Worm (Caenorhabditis elegans) whole organism, mixed stage, embryonic: ENCODE results near the gene gcy-3.

ENCODE experiments used
- M03D4.4 ChIP-seq: sonication (generic microtip); optimal IDR thresholded peaks from 2 replicates; lab custom pipeline; 2017; ENCODE audit warnings: mild to moderate bottlenecking, missing genetic modification characterization, missing compliant biosample characterization
- elt-1 ChIP-seq: sonication (generic microtip); optimal IDR thresholded peaks from 2 replicates; lab custom pipeline; 2017; ENCODE audit warnings: missing genetic modification characterization, mild to moderate bottlenecking, missing compliant biosample characterization, antibody characterized with exemption, moderate library complexity, borderline replicate concordance; ENCODE audit not compliant: insufficient read depth
- hlh-1 ChIP-seq: fragments of 150-350 bp; optimal IDR thresholded peaks from 2 replicates; lab custom pipeline; 2014; ENCODE audit warnings: missing biosample characterization, missing genetic modification reagents, missing genetic modification characterization
- lin-13 ChIP-seq: fragments of 150-350 bp; optimal IDR thresholded peaks from 2 replicates; lab custom pipeline; 2014; ENCODE audit warnings: missing biosample characterization, missing genetic modification characterization
- lsy-2 ChIP-seq: fragments of 150-350 bp; optimal IDR thresholded peaks from 2 replicates; lab custom pipeline; 2014; ENCODE audit warnings: missing biosample characterization, missing genetic modification characterization
- mep-1 ChIP-seq: fragments of 150-350 bp; optimal IDR thresholded peaks from 2 replicates; lab custom pipeline; 2017; ENCODE audit warnings: missing biosample characterization, missing genetic modification reagents, missing genetic modification characterization, inconsistent platforms
- mls-2 ChIP-seq: sonication (generic microtip); optimal IDR thresholded peaks from 2 replicates; lab custom pipeline; 2016; ENCODE audit warnings: mild to moderate bottlenecking, missing genetic modification characterization, moderate library complexity, missing compliant biosample characterization
- pha-4 ChIP-seq: fragments of 150-350 bp; optimal IDR thresholded peaks from 2 replicates; lab custom pipeline; 2018; ENCODE audit warnings: missing biosample characterization, missing genetic modification reagents, missing genetic modification characterization
- snpc-4 ChIP-seq: fragments of 150-350 bp; optimal IDR thresholded peaks from 2 replicates; lab custom pipeline; 2014; ENCODE audit warnings: missing biosample characterization, missing genetic modification characterization
- unc-39 ChIP-seq: fragments of 150-350 bp; optimal IDR thresholded peaks from 2 replicates; lab custom pipeline; 2014; ENCODE audit warnings: missing biosample characterization, missing genetic modification characterization
- ztf-11 ChIP-seq: fragments of 150-350 bp; optimal IDR thresholded peaks from 2 replicates; lab custom pipeline; 2014; ENCODE audit warnings: missing biosample characterization, missing genetic modification characterization

ce11 chrII:9498589-9498988 lies 8.5 kb downstream of the gcy-3 start:
- TF ChIP-seq mep-1 = no peak
- TF ChIP-seq pha-4 (tag; lab: Kevin White, UChicago) = no peak
- no peak for TF ChIP-seq elt-1 (tag; lab: Kevin White, UChicago)
- TF ChIP-seq hlh-1 (tag; lab: Kevin White, UChicago) = no peak
- no peak for TF ChIP-seq mls-2 (tag; lab: Kevin White, UChicago)
- TF ChIP-seq snpc-4 (tag; lab: Kevin White, UChicago) = no peak
- TF ChIP-seq unc-39 (tag; lab: Kevin White, UChicago) = no peak
- TF ChIP-seq ztf-11 (tag; lab: Kevin White, UChicago) = no peak
- no peak for TF ChIP-seq M03D4.4 (tag; lab: Kevin White, UChicago)
- TF ChIP-seq lsy-2 (tag; lab: Kevin White, UChicago) = no peak
- TF ChIP-seq lin-13 = no peak
